Fruit fly (Drosophila melanogaster): ENCODE data around the gene CG31191.

CG31191 gene

dm6 chr3R:20914103-20914502 is 31.2 kb downstream of the CG31191 start, which contains the start of gene hdly:
Gene hdly (plus strand): TSS chr3R:20914296.
- peak; percentile 96 for TF ChIP-seq CG17801 (GFP tag; optimal IDR thresholded peaks at IDR 0.05; ENCODE audit: partially characterized antibody)

dm6 chr3R:20912725-20913124 is 32.6 kb downstream of the CG31191 start:
- no peak for TF ChIP-seq CG17801 (GFP tag; optimal IDR thresholded peaks at IDR 0.05; ENCODE audit: partially characterized antibody)

- no peak for TF ChIP-seq CG17801 (GFP tag; optimal IDR thresholded peaks at IDR 0.05; ENCODE audit: partially characterized antibody)
Measured at dm6 chr3R:20908641-20909040, 36.7 kb downstream of the CG31191 start.

dm6 chr3R:20905418-20905817 is 39.9 kb downstream of the CG31191 start, which contains the start of gene TotX:
Gene TotX (minus strand): TSS chr3R:20905518.
- TF ChIP-seq CG17801 (GFP tag; optimal IDR thresholded peaks at IDR 0.05; ENCODE audit: partially characterized antibody), result no peak

- no peak for TF ChIP-seq CG17801 (GFP tag; optimal IDR thresholded peaks at IDR 0.05; ENCODE audit: partially characterized antibody)
Measured at dm6 chr3R:20901656-20902055, 43.7 kb downstream of the CG31191 start, which contains the start of gene Grik. Gene Grik (plus strand): TSS chr3R:20901956.

dm6 chr3R:20897128-20897527 is 48.2 kb downstream of the CG31191 start, which contains the start of gene Ktl:
Gene Ktl (minus strand): TSS chr3R:20897320.
- TF ChIP-seq CG17801 (GFP tag; optimal IDR thresholded peaks at IDR 0.05; ENCODE audit: partially characterized antibody), result no peak

dm6 chr3R:20891495-20891894 is 53.8 kb downstream of the CG31191 start:
- TF ChIP-seq CG17801 (GFP tag; optimal IDR thresholded peaks at IDR 0.05; ENCODE audit: partially characterized antibody), result no peak

dm6 chr3R:20890920-20891319 is 54.4 kb downstream of the CG31191 start:
- TF ChIP-seq CG17801 (GFP tag; optimal IDR thresholded peaks at IDR 0.05; ENCODE audit: partially characterized antibody), result peak; percentile 38

- no peak for TF ChIP-seq CG17801 (GFP tag; optimal IDR thresholded peaks at IDR 0.05; ENCODE audit: partially characterized antibody)
Measured at dm6 chr3R:20890505-20890904, 54.8 kb downstream of the CG31191 start.

dm6 chr3R:20877436-20877835 is 67.9 kb downstream of the CG31191 start, which contains the start of gene TotZ:
Gene TotZ (plus strand): TSS chr3R:20877736.
- no peak for TF ChIP-seq CG17801 (GFP tag; optimal IDR thresholded peaks at IDR 0.05; ENCODE audit: partially characterized antibody)

- TF ChIP-seq CG17801 (GFP tag; optimal IDR thresholded peaks at IDR 0.05; ENCODE audit: partially characterized antibody), result no peak
Measured at dm6 chr3R:20876680-20877079, 68.7 kb downstream of the CG31191 start.

- no peak for TF ChIP-seq CG17801 (GFP tag; optimal IDR thresholded peaks at IDR 0.05; ENCODE audit: partially characterized antibody)
Measured at dm6 chr3R:20873638-20874037, 71.7 kb downstream of the CG31191 start, which contains the start of gene TotB. Gene TotB (plus strand): TSS chr3R:20873938.

dm6 chr3R:20872688-20873087 is 72.6 kb downstream of the CG31191 start, which contains the start of gene TotC:
Gene TotC (plus strand): TSS chr3R:20872988.
- no peak for TF ChIP-seq CG17801 (GFP tag; optimal IDR thresholded peaks at IDR 0.05; ENCODE audit: partially characterized antibody)

dm6 chr3R:20870736-20871135 is 74.6 kb downstream of the CG31191 start, which contains the start of gene TotA:
Gene TotA (plus strand): TSS chr3R:20871036.
- no peak for TF ChIP-seq CG17801 (GFP tag; optimal IDR thresholded peaks at IDR 0.05; ENCODE audit: partially characterized antibody)

dm6 chr3R:20866204-20866603 is 79.1 kb downstream of the CG31191 start, which contains the start of gene KaiR1D:
Gene KaiR1D (minus strand): TSS chr3R:20866231.
- no peak for TF ChIP-seq CG17801 (GFP tag; optimal IDR thresholded peaks at IDR 0.05; ENCODE audit: partially characterized antibody)

dm6 chr3R:20859845-20860244 is 85.5 kb downstream of the CG31191 start, which contains the start of gene Ir93a:
Gene Ir93a (minus strand): TSS chr3R:20859945.
- TF ChIP-seq CG17801 (GFP tag; optimal IDR thresholded peaks at IDR 0.05; ENCODE audit: partially characterized antibody), result no peak

Measured in ovary, adult (tissue).